Worm (Caenorhabditis elegans) whole organism, L4 larva: ENCODE data around the gene ugt-49.
"Not testable (repeated sequence)": the region's sequence is repeated elsewhere in the genome, so short reads cannot be mapped to it uniquely, and the experiment has no call there.

Source experiments
- D1046.2 ChIP-seq: fragments of 200-800 bp; sonication (Bioruptor generic); IDR thresholded peaks from 2 replicates; pipeline ENCODE4 v1.3.6; 2022; ENCODE audit warnings: missing genetic modification characterization, missing compliant biosample characterization
- F37D6.2 ChIP-seq: sonication (generic microtip); optimal IDR thresholded peaks from 2 replicates; lab custom pipeline; 2016; ENCODE audit warnings: mild to moderate bottlenecking, missing genetic modification characterization, missing compliant biosample characterization
- F49E8.2 ChIP-seq: sonication (generic microtip); optimal IDR thresholded peaks from 2 replicates; lab custom pipeline; 2016; ENCODE audit warnings: missing compliant biosample characterization, mild to moderate bottlenecking, missing genetic modification characterization, borderline replicate concordance
- R02D3.7 ChIP-seq: fragments of 150-350 bp; sonication (generic microtip); optimal IDR thresholded peaks from 3 replicates; lab custom pipeline; 2014; ENCODE audit warnings: missing biosample characterization, missing genetic modification characterization
- Y48G9A.11 ChIP-seq: fragments of 200-800 bp; sonication (Bioruptor generic); IDR thresholded peaks from 2 replicates; pipeline ENCODE4 v1.3.6; 2022; ENCODE audit warnings: missing genetic modification reagents, missing genetic modification characterization, missing compliant biosample characterization
- Y75B8A.6 ChIP-seq: fragments of 200-800 bp; sonication (Bioruptor generic); IDR thresholded peaks from 2 replicates; pipeline ENCODE4 v1.3.6; 2022; ENCODE audit warnings: missing genetic modification reagents, missing genetic modification characterization, missing compliant biosample characterization
- ZK337.2 ChIP-seq: fragments of 200-800 bp; sonication (Bioruptor generic); IDR thresholded peaks from 2 replicates; pipeline ENCODE4 v1.3.6; 2022; ENCODE audit warnings: missing genetic modification reagents, missing genetic modification characterization, missing compliant biosample characterization
- ama-1 ChIP-seq: fragments of 150-350 bp; optimal IDR thresholded peaks from 2 replicates; lab custom pipeline; 2014; ENCODE audit warnings: inconsistent platforms, mixed read lengths
- attf-4 ChIP-seq: sonication (generic microtip); optimal IDR thresholded peaks from 3 replicates; lab custom pipeline; 2017; ENCODE audit warnings: missing biosample characterization, missing genetic modification characterization
- ceh-20 ChIP-seq: fragments of 200-800 bp; sonication (Bioruptor generic); IDR thresholded peaks from 2 replicates; pipeline ENCODE4 v1.3.6; 2022; ENCODE audit warnings: missing genetic modification reagents, missing genetic modification characterization, missing compliant biosample characterization
- ceh-44 ChIP-seq: fragments of 200-800 bp; sonication (Bioruptor generic); IDR thresholded peaks from 2 replicates; pipeline ENCODE4 v1.3.6; 2022; ENCODE audit warnings: missing genetic modification reagents, missing genetic modification characterization, missing compliant biosample characterization
- ctbp-1 ChIP-seq: fragments of 200-800 bp; sonication (Bioruptor generic); IDR thresholded peaks from 2 replicates; pipeline ENCODE4 v1.3.6; 2022; ENCODE audit warnings: missing genetic modification reagents, missing genetic modification characterization, missing compliant biosample characterization
- daf-16 ChIP-seq, 3 experiments: sonication (generic microtip); optimal IDR thresholded peaks; 2 replicates each; lab custom pipeline; 2016 to 2017; ENCODE audit warnings: missing genetic modification characterization in 3 of 3, missing genetic modification reagents in 3 of 3, mild to moderate bottlenecking in 2 of 3, missing compliant biosample characterization in 2 of 3, missing biosample characterization in 1 of 3, moderate library complexity in 1 of 3
- dmd-8 ChIP-seq: fragments of 200-800 bp; sonication (Bioruptor generic); IDR thresholded peaks from 2 replicates; pipeline ENCODE4 v1.3.6; 2022; ENCODE audit warnings: missing genetic modification characterization, missing compliant biosample characterization
- dpl-1 ChIP-seq: fragments of 150-350 bp; optimal IDR thresholded peaks from 2 replicates; lab custom pipeline; 2014; ENCODE audit warnings: missing biosample characterization, missing genetic modification reagents, missing genetic modification characterization
- dve-1 ChIP-seq: sonication (generic microtip); optimal IDR thresholded peaks from 2 replicates; lab custom pipeline; 2017; ENCODE audit warnings: antibody characterized with exemption, mild to moderate bottlenecking, missing genetic modification characterization, missing compliant biosample characterization; ENCODE audit not compliant: insufficient read depth
- egl-27 ChIP-seq: sonication (generic microtip); optimal IDR thresholded peaks from 3 replicates; lab custom pipeline; 2017; ENCODE audit warnings: missing biosample characterization, missing genetic modification reagents, missing genetic modification characterization
- egl-43 ChIP-seq: fragments of 200-800 bp; sonication (Bioruptor generic); IDR thresholded peaks from 2 replicates; pipeline ENCODE4 v1.3.6; 2022; ENCODE audit warnings: missing genetic modification reagents, missing genetic modification characterization, missing compliant biosample characterization
- fos-1 ChIP-seq: fragments of 150-350 bp; optimal IDR thresholded peaks from 2 replicates; lab custom pipeline; 2014; ENCODE audit warnings: missing biosample characterization, missing genetic modification characterization
- gei-8 ChIP-seq: fragments of 200-800 bp; sonication (Bioruptor generic); optimal IDR thresholded peaks from 2 replicates; lab custom pipeline; 2018; ENCODE audit warnings: mild to moderate bottlenecking, missing genetic modification characterization, missing compliant biosample characterization
- lin-1 ChIP-seq: fragments of 200-800 bp; sonication (Bioruptor generic); IDR thresholded peaks from 2 replicates; pipeline ENCODE4 v1.3.6; 2022; ENCODE audit warnings: missing genetic modification reagents, missing genetic modification characterization, missing compliant biosample characterization
- lin-15B ChIP-seq: fragments of 150-350 bp; sonication (generic microtip); optimal IDR thresholded peaks from 3 replicates; lab custom pipeline; 2014; ENCODE audit warnings: missing biosample characterization, missing genetic modification characterization
- lin-29 ChIP-seq: fragments of 200-800 bp; sonication (Bioruptor generic); IDR thresholded peaks from 2 replicates; pipeline ENCODE4 v1.3.6; 2022; ENCODE audit warnings: missing genetic modification reagents, missing genetic modification characterization, missing compliant biosample characterization
- lin-38 ChIP-seq: fragments of 200-800 bp; sonication (Bioruptor generic); IDR thresholded peaks from 2 replicates; pipeline ENCODE4 v1.3.6; 2022; ENCODE audit warnings: missing genetic modification reagents, missing genetic modification characterization, missing compliant biosample characterization
- madf-5 ChIP-seq, 2 experiments: fragments of 200-800 bp; sonication (Bioruptor generic); IDR thresholded peaks; 2 replicates each; pipeline ENCODE4 v1.3.6; 2022; ENCODE audit warnings: missing compliant biosample characterization in 2 of 2, missing genetic modification characterization in 2 of 2
- mdl-1 ChIP-seq, 2 experiments: fragments of 150-350 bp in 1 of 2; sonication (generic microtip) in 1 of 2; optimal IDR thresholded peaks; 2 replicates each; lab custom pipeline; 2014 to 2017; ENCODE audit warnings: missing biosample characterization in 2 of 2, missing genetic modification characterization in 2 of 2
- mep-1 ChIP-seq: fragments of 150-350 bp; sonication (generic microtip); optimal IDR thresholded peaks from 3 replicates; lab custom pipeline; 2014; ENCODE audit warnings: missing biosample characterization, missing genetic modification characterization
- mes-2 ChIP-seq: sonication (generic microtip); optimal IDR thresholded peaks from 2 replicates; lab custom pipeline; 2016; ENCODE audit warnings: missing genotype, mild to moderate bottlenecking, missing genetic modification characterization, missing compliant biosample characterization; ENCODE audit not compliant: poor library complexity, severe bottlenecking
- nhr-10 ChIP-seq: fragments of 150-350 bp; optimal IDR thresholded peaks from 2 replicates; lab custom pipeline; 2014; ENCODE audit warnings: missing biosample characterization, missing genetic modification characterization
- nhr-41 ChIP-seq: fragments of 200-800 bp; sonication (Bioruptor generic); IDR thresholded peaks from 2 replicates; pipeline ENCODE4 v1.3.6; 2022; ENCODE audit warnings: missing genetic modification reagents, missing genetic modification characterization, missing compliant biosample characterization
- nhr-48 ChIP-seq: sonication (generic microtip); optimal IDR thresholded peaks from 2 replicates; lab custom pipeline; 2016; ENCODE audit warnings: mild to moderate bottlenecking, missing genetic modification characterization, missing compliant biosample characterization
- nhr-76 ChIP-seq: fragments of 150-350 bp; optimal IDR thresholded peaks from 2 replicates; lab custom pipeline; 2014; ENCODE audit warnings: missing biosample characterization, missing genetic modification characterization
- nhr-77 ChIP-seq: fragments of 150-350 bp; optimal IDR thresholded peaks from 2 replicates; lab custom pipeline; 2014; ENCODE audit warnings: missing biosample characterization, missing genetic modification characterization
- pha-4 ChIP-seq, 2 experiments: fragments of 150-350 bp in 1 of 2; fragments of 200-800 bp in 1 of 2; sonication (Bioruptor generic) in 1 of 2; IDR thresholded peaks in 1 of 2; optimal IDR thresholded peaks in 1 of 2; 2 replicates each; pipeline versions ENCODE4 v1.3.6 to Lab custom; 2014 to 2022; ENCODE audit warnings: missing genetic modification characterization in 2 of 2, missing genetic modification reagents in 2 of 2, missing biosample characterization in 1 of 2, missing compliant biosample characterization in 1 of 2
- pqm-1 ChIP-seq: sonication (generic microtip); optimal IDR thresholded peaks from 2 replicates; lab custom pipeline; 2017; ENCODE audit warnings: missing biosample characterization, missing genetic modification characterization
- snpc-1.2 ChIP-seq: fragments of 200-800 bp; sonication (Bioruptor generic); IDR thresholded peaks from 2 replicates; pipeline ENCODE4 v1.3.6; 2022; ENCODE audit warnings: missing genetic modification reagents, missing genetic modification characterization, missing compliant biosample characterization
- tag-97 ChIP-seq: fragments of 200-800 bp; sonication (Bioruptor generic); IDR thresholded peaks from 2 replicates; pipeline ENCODE4 v1.3.6; 2022; ENCODE audit warnings: missing genetic modification characterization, missing compliant biosample characterization
- tra-1 ChIP-seq: fragments of 200-800 bp; sonication (Bioruptor generic); IDR thresholded peaks from 2 replicates; pipeline ENCODE4 v1.3.6; 2022; ENCODE audit warnings: missing genetic modification reagents, missing genetic modification characterization, missing compliant biosample characterization
- unc-130 ChIP-seq: sonication (generic microtip); optimal IDR thresholded peaks from 2 replicates; lab custom pipeline; 2016; ENCODE audit warnings: missing genetic modification reagents, missing genetic modification characterization, missing compliant biosample characterization
- unc-62 ChIP-seq, 3 experiments: fragments of 150-350 bp in 1 of 3; sonication (generic microtip); optimal IDR thresholded peaks in 2 of 3; peaks in 1 of 3; 1 replicate in 1 of 3; 2 replicates in 2 of 3; lab custom pipeline; 2014 to 2017; ENCODE audit warnings: missing biosample characterization in 3 of 3, missing genetic modification characterization in 3 of 3, missing genetic modification reagents in 3 of 3, missing genotype in 1 of 3
- vab-7 ChIP-seq: fragments of 200-800 bp; sonication (Bioruptor generic); IDR thresholded peaks from 2 replicates; pipeline ENCODE4 v1.3.6; 2022; ENCODE audit warnings: missing genetic modification reagents, missing genetic modification characterization, missing compliant biosample characterization
- zag-1 ChIP-seq: fragments of 150-350 bp; optimal IDR thresholded peaks from 2 replicates; lab custom pipeline; 2014; ENCODE audit warnings: missing biosample characterization, missing genetic modification characterization
- zfp-2 ChIP-seq: sonication (generic microtip); optimal IDR thresholded peaks from 2 replicates; lab custom pipeline; 2016; ENCODE audit warnings: mild to moderate bottlenecking, missing genetic modification characterization, missing compliant biosample characterization
- zfp-3 ChIP-seq: fragments of 200-800 bp; sonication (Bioruptor generic); conservative IDR thresholded peaks from 2 replicates; pipeline ENCODE4 v1.3.6; 2022; ENCODE audit warnings: missing genetic modification reagents, missing genetic modification characterization, missing compliant biosample characterization
- zip-2 ChIP-seq: fragments of 150-350 bp; optimal IDR thresholded peaks from 2 replicates; lab custom pipeline; 2014; ENCODE audit warnings: missing biosample characterization, missing genetic modification characterization
- ztf-11 ChIP-seq: fragments of 150-350 bp; optimal IDR thresholded peaks from 2 replicates; lab custom pipeline; 2014; ENCODE audit warnings: missing biosample characterization, missing genetic modification characterization

Gene ugt-49

ce11 chrV:10341905-10342328, 30.2 kb upstream of the ugt-49 start, which contains the start of gene K07C5.13 (continued):
- TF ChIP-seq F49E8.2 (tag; lab: Kevin White, UChicago): peak; percentile 78
- peak; percentile 32 for TF ChIP-seq mep-1
- peak; percentile 91 for TF ChIP-seq pha-4 (GFP tag; IDR thresholded peaks at IDR 0.05; lab: Robert Waterston, UW)
- TF ChIP-seq pha-4 (tag; optimal IDR thresholded peaks at IDR 0.05; lab: Kevin White, UChicago): not testable (repeated sequence)
- peak; percentile 82 for TF ChIP-seq snpc-1.2 (GFP tag; lab: Robert Waterston, UW)
- TF ChIP-seq madf-5 (GFP tag; IDR thresholded peaks at IDR 0.05; lab: Robert Waterston, UW): peak in 1 of 2 experiments; percentile 83; a peak in 1 of 4 replicates
- peak; percentile 67 for TF ChIP-seq F37D6.2 (tag; lab: Kevin White, UChicago)
- peak; percentile 84 for TF ChIP-seq lin-1
- peak; percentile 91 for TF ChIP-seq ctbp-1 (GFP tag; lab: Robert Waterston, UW)

DNA sequence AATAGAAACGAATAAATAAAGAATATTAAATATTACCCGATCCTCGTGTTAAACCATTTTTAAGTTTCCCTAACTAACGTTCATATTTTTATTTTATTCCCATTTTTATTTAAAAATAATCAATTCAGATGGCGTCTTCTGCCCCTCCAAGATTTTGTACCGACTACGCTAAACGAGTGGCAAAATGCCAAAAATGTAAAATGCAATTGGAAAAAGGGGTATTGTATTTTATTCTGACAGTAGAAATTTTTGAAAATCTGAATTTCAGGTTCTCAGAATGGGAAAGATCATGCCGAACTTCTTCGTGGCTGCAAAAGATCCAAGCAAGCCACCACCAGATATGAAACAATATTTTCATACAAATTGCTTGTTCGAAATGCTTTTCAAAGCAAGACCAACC, 29.2 kb upstream of the ugt-49 start, which contains the start of gene K07C5.3:
K07C5.3 (plus strand) TSS at position 129 of the 400 bp plus-strand sequence.
- TF ChIP-seq lin-38: peak; percentile 27; the same call in 1 of the 2 replicates
- TF ChIP-seq tra-1: no peak
- TF ChIP-seq vab-7 (GFP tag; lab: Robert Waterston, UW): peak; percentile 12; the same call in 1 of the 2 replicates

ce11 chrV:10350054-10350453, 22.1 kb upstream of the ugt-49 start, which contains the start of gene K07C5.9:
TSS of gene K07C5.9 (minus strand) at chrV:10350154.
- TF ChIP-seq ZK337.2: no peak
- TF ChIP-seq ceh-20 (GFP tag; lab: Robert Waterston, UW): no peak
- TF ChIP-seq nhr-48 (tag; lab: Kevin White, UChicago): no peak
- TF ChIP-seq daf-16 (GFP tag; optimal IDR thresholded peaks at IDR 0.05; lab: Kevin White, UChicago): no peak
- TF ChIP-seq daf-16 (tag; optimal IDR thresholded peaks at IDR 0.05; lab: Kevin White, UChicago): peak; percentile 25
- TF ChIP-seq vab-7 (GFP tag; lab: Robert Waterston, UW): no peak
- TF ChIP-seq fos-1 (tag; lab: Kevin White, UChicago): no peak
- no peak for TF ChIP-seq ceh-44
- TF ChIP-seq egl-43 (GFP tag; lab: Robert Waterston, UW): no peak
- no peak for TF ChIP-seq ztf-11
- TF ChIP-seq pqm-1 (tag; lab: Kevin White, UChicago): no peak
- TF ChIP-seq R02D3.7 (tag; lab: Kevin White, UChicago): no peak
- no peak for TF ChIP-seq dmd-8 (GFP tag; lab: Robert Waterston, UW)
- TF ChIP-seq unc-62 (GFP tag; optimal IDR thresholded peaks at IDR 0.05 in 1 of 2; lab: Kevin White, UChicago): no peak
- no peak for TF ChIP-seq unc-62 (tag; optimal IDR thresholded peaks at IDR 0.05; lab: Kevin White, UChicago)
- no peak for TF ChIP-seq tag-97 (GFP tag; lab: Robert Waterston, UW)
- peak; percentile 8 for TF ChIP-seq mes-2
- TF ChIP-seq nhr-41 (GFP tag; lab: Robert Waterston, UW): no peak
- no peak for TF ChIP-seq gei-8 (GFP tag; lab: Kevin White, UChicago)
- TF ChIP-seq lin-38: 0 out of 2 replicates have a peak, but pooled peaks have one; percentile 10
- no peak for TF ChIP-seq dve-1 (tag; lab: Kevin White, UChicago)
- no peak for TF ChIP-seq Y48G9A.11 (GFP tag; lab: Robert Waterston, UW)
- no peak for TF ChIP-seq Y75B8A.6

ce11 chrV:10352928-10353427, 19.1 kb upstream of the ugt-49 start, which contains the start of gene nol-56:
TSS of gene nol-56 (minus strand) at chrV:10352978.
- TF ChIP-seq nhr-76 (tag; lab: Kevin White, UChicago): no peak
- no peak for TF ChIP-seq ama-1 (lab: Kevin White, UChicago)
- peak; percentile 89 for TF ChIP-seq dpl-1 (GFP tag; lab: Kevin White, UChicago)
- TF ChIP-seq lin-29 (GFP tag; lab: Robert Waterston, UW): no peak
- TF ChIP-seq nhr-10 (tag; lab: Kevin White, UChicago): no peak
- TF ChIP-seq mdl-1 (tag; optimal IDR thresholded peaks at IDR 0.05; lab: Kevin White, UChicago): peak in 1 of 2 experiments; percentile 36
- TF ChIP-seq zag-1: no peak
- TF ChIP-seq ZK337.2: peak; percentile 74; the same call in 1 of the 2 replicates
- TF ChIP-seq zfp-2 (tag; lab: Kevin White, UChicago): peak; percentile 22
- TF ChIP-seq egl-27 (tag; lab: Kevin White, UChicago): no peak
- peak; percentile 64 for TF ChIP-seq unc-130
- no peak for TF ChIP-seq lin-15B
- TF ChIP-seq zfp-3 (GFP tag; lab: Robert Waterston, UW): no peak
- peak; percentile 71 for TF ChIP-seq nhr-77
- TF ChIP-seq D1046.2 (GFP tag; lab: Robert Waterston, UW): no peak
- TF ChIP-seq attf-4: no peak
- TF ChIP-seq zip-2 (tag; lab: Kevin White, UChicago): no peak
